Worm (Caenorhabditis elegans) whole organism, early embryonic: Measurements from ENCODE around the gene T22C8.6.

Experiments used
- ama-1 ChIP-seq: fragments of 150-350 bp; optimal IDR thresholded peaks from 2 replicates; lab custom pipeline; 2014
- ceh-36 ChIP-seq: sonication (generic microtip); optimal IDR thresholded peaks from 2 replicates; lab custom pipeline; 2016; ENCODE audit warnings: missing genetic modification characterization, inconsistent platforms, missing compliant biosample characterization
- flt-1 ChIP-seq: fragments of 200-800 bp; sonication (Bioruptor generic); IDR thresholded peaks from 2 replicates; pipeline ENCODE4 v1.3.6; 2022; ENCODE audit warnings: missing genetic modification characterization, missing compliant biosample characterization
- hmbx-1 ChIP-seq: sonication (generic microtip); optimal IDR thresholded peaks from 2 replicates; lab custom pipeline; 2016; ENCODE audit warnings: mild to moderate bottlenecking, missing genetic modification characterization, missing compliant biosample characterization
- hnd-1 ChIP-seq: sonication (generic microtip); optimal IDR thresholded peaks from 2 replicates; lab custom pipeline; 2016; ENCODE audit warnings: missing genetic modification characterization, missing compliant biosample characterization

ce11 chrII:8648843-8649242, 18.8 kb upstream of the T22C8.6 start:
- TF ChIP-seq hnd-1 (tag; lab: Kevin White, UChicago) (no peak), ceh-36 (tag; lab: Kevin White, UChicago) (no peak), ama-1 (no peak), hmbx-1 (tag; lab: Kevin White, UChicago) (no peak), flt-1 (GFP tag; lab: Robert Waterston, UW) (no peak)
